Worm (Caenorhabditis elegans) whole organism, mixed stage, embryonic: Measurements from ENCODE around the gene srr-8.

ENCODE experiments used
- ceh-43 ChIP-seq: fragments of 200-800 bp; sonication (Bioruptor generic); optimal IDR thresholded peaks from 2 replicates; lab custom pipeline; 2018; ENCODE audit warnings: mild to moderate bottlenecking, missing genetic modification characterization, moderate library complexity, missing compliant biosample characterization
- ceh-83 ChIP-seq: fragments of 200-800 bp; sonication (Bioruptor generic); optimal IDR thresholded peaks from 2 replicates; lab custom pipeline; 2018; ENCODE audit warnings: mild to moderate bottlenecking, missing genetic modification characterization, missing compliant biosample characterization
- elt-3 ChIP-seq: fragments of 150-350 bp; optimal IDR thresholded peaks from 2 replicates; lab custom pipeline; 2014; ENCODE audit warnings: missing biosample characterization, missing genetic modification characterization
- ham-2 ChIP-seq: fragments of 200-800 bp; sonication (Bioruptor generic); optimal IDR thresholded peaks from 2 replicates; lab custom pipeline; 2018; ENCODE audit warnings: mild to moderate bottlenecking, missing genetic modification characterization, missing compliant biosample characterization
- lsy-2 ChIP-seq: fragments of 150-350 bp; optimal IDR thresholded peaks from 2 replicates; lab custom pipeline; 2014; ENCODE audit warnings: missing biosample characterization, missing genetic modification characterization
- mep-1 ChIP-seq: fragments of 150-350 bp; optimal IDR thresholded peaks from 2 replicates; lab custom pipeline; 2017; ENCODE audit warnings: missing biosample characterization, missing genetic modification reagents, missing genetic modification characterization, inconsistent platforms
- pha-4 ChIP-seq: fragments of 150-350 bp; optimal IDR thresholded peaks from 2 replicates; lab custom pipeline; 2018; ENCODE audit warnings: missing biosample characterization, missing genetic modification reagents, missing genetic modification characterization
- unc-62 ChIP-seq: fragments of 150-350 bp; optimal IDR thresholded peaks from 2 replicates; lab custom pipeline; 2014; ENCODE audit warnings: missing biosample characterization, missing genetic modification reagents, missing genetic modification characterization
- ztf-11 ChIP-seq: fragments of 150-350 bp; optimal IDR thresholded peaks from 2 replicates; lab custom pipeline; 2014; ENCODE audit warnings: missing biosample characterization, missing genetic modification characterization

DNA sequence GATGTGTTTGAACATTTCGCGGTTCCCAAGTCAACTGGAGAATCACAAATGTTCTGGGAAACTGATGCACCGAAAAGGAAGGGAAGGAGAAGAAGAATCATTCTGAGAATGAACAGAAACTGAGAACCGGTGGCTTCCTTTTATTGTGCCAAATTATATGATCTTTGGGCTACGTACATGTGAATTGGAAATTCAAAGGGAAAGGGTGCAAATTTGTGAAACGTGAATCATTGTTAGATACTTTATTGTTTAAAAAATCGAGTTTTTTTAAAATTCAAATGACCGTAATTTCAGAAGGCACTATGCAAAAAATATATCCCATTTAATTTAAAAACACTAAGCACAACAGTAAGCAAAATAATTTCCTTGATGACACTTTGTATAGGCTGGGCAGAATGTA lies 33.6 kb downstream of the srr-8 start, which contains the start of gene K11D12.6:
- TF ChIP-seq lsy-2 (tag; lab: Kevin White, UChicago) (no peak), unc-62 (GFP tag; lab: Kevin White, UChicago) (no peak), elt-3 (tag; lab: Kevin White, UChicago) (no peak), ham-2 (GFP tag; lab: Kevin White, UChicago) (no peak), ceh-83 (GFP tag; lab: Kevin White, UChicago) (no peak), ceh-43 (GFP tag; lab: Kevin White, UChicago) (no peak), pha-4 (tag; lab: Kevin White, UChicago) (no peak), mep-1 (tag; lab: Kevin White, UChicago) (no peak), ztf-11 (tag; lab: Kevin White, UChicago) (no peak)
